Worm (Caenorhabditis elegans): ENCODE results near the gene rpl-43.

ce11 chrII:14122065-14122464 is 33.0 kb upstream of the rpl-43 start, which contains the start of gene K09E4.4:
- TF ChIP-seq nhr-28 (tag; optimal IDR thresholded peaks at IDR 0.05), result no peak
- no peak for TF ChIP-seq lin-15B (tag; optimal IDR thresholded peaks at IDR 0.05)
- no peak for TF ChIP-seq ceh-82 (tag; optimal IDR thresholded peaks at IDR 0.05)

Data from whole organism, L3 larva.